Worm (Caenorhabditis elegans) whole organism, early embryonic: ENCODE data around the gene clec-3.

Experiments used
- ama-1 ChIP-seq: fragments of 150-350 bp; optimal IDR thresholded peaks from 2 replicates; lab custom pipeline; 2014
- ceh-36 ChIP-seq: sonication (generic microtip); optimal IDR thresholded peaks from 2 replicates; lab custom pipeline; 2016; ENCODE audit warnings: missing genetic modification characterization, inconsistent platforms, missing compliant biosample characterization
- flt-1 ChIP-seq: fragments of 200-800 bp; sonication (Bioruptor generic); IDR thresholded peaks from 2 replicates; pipeline ENCODE4 v1.3.6; 2022; ENCODE audit warnings: missing genetic modification characterization, missing compliant biosample characterization
- hmbx-1 ChIP-seq: sonication (generic microtip); optimal IDR thresholded peaks from 2 replicates; lab custom pipeline; 2016; ENCODE audit warnings: mild to moderate bottlenecking, missing genetic modification characterization, missing compliant biosample characterization
- sea-1 ChIP-seq: fragments of 200-800 bp; sonication (Bioruptor generic); conservative IDR thresholded peaks from 2 replicates; pipeline ENCODE4 v1.3.6; 2022; ENCODE audit warnings: missing genetic modification characterization, missing compliant biosample characterization
- tbx-11 ChIP-seq: fragments of 200-800 bp; sonication (Bioruptor generic); IDR thresholded peaks from 2 replicates; pipeline ENCODE4 v1.3.6; 2022; ENCODE audit warnings: missing genetic modification characterization, missing compliant biosample characterization
- tra-4 ChIP-seq: sonication (generic microtip); optimal IDR thresholded peaks from 2 replicates; lab custom pipeline; 2017; ENCODE audit warnings: missing genetic modification characterization, missing compliant biosample characterization

DNA sequence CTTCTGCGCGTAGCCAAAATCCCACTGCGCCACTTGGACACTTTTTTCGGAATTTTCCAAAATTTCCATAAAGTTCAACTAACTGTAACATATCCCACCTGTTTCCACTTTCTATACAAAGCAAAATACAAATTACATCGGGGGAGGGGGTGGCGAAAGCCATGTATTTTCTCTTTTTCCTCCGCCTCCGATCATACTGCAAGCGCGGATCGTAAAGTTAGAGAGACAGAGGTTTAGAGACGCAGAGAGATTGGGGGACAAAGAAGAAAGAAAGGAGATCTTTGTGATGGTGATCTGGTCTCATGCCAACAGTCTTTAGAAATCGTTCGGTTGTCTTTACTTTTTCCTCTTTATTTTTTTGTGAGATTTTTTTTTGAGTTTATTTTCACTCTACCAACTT, 8.6 kb upstream of the clec-3 start:
- TF ChIP-seq flt-1 (GFP tag; lab: Robert Waterston, UW) (no peak), sea-1 (GFP tag; lab: Robert Waterston, UW) (no peak), tra-4 (tag; lab: Kevin White, UChicago) (no peak), ceh-36 (tag; lab: Kevin White, UChicago) (no peak), hmbx-1 (tag; lab: Kevin White, UChicago) (no peak), tbx-11 (GFP tag; lab: Robert Waterston, UW) (no peak), ama-1 (no peak)
